Worm (Caenorhabditis elegans) whole organism, early embryonic: ENCODE results near the gene prp-19.

Source experiments
- B0310.2 ChIP-seq: sonication (generic microtip); optimal IDR thresholded peaks from 2 replicates; lab custom pipeline; 2016; ENCODE audit warnings: mild to moderate bottlenecking, missing genetic modification characterization, missing compliant biosample characterization
- F13C5.2 ChIP-seq: sonication (generic microtip); optimal IDR thresholded peaks from 2 replicates; lab custom pipeline; 2017; ENCODE audit warnings: mild to moderate bottlenecking, missing genetic modification characterization, inconsistent platforms, missing compliant biosample characterization
- ama-1 ChIP-seq: fragments of 150-350 bp; optimal IDR thresholded peaks from 2 replicates; lab custom pipeline; 2014
- flt-1 ChIP-seq: fragments of 200-800 bp; sonication (Bioruptor generic); IDR thresholded peaks from 2 replicates; pipeline ENCODE4 v1.3.6; 2022; ENCODE audit warnings: missing genetic modification characterization, missing compliant biosample characterization
- hmbx-1 ChIP-seq: sonication (generic microtip); optimal IDR thresholded peaks from 2 replicates; lab custom pipeline; 2016; ENCODE audit warnings: mild to moderate bottlenecking, missing genetic modification characterization, missing compliant biosample characterization
- hmg-4 ChIP-seq: fragments of 200-800 bp; sonication (Bioruptor generic); optimal IDR thresholded peaks from 2 replicates; lab custom pipeline; 2018; ENCODE audit warnings: mild to moderate bottlenecking, missing genetic modification characterization, missing compliant biosample characterization
- sea-1 ChIP-seq: fragments of 200-800 bp; sonication (Bioruptor generic); conservative IDR thresholded peaks from 2 replicates; pipeline ENCODE4 v1.3.6; 2022; ENCODE audit warnings: missing genetic modification characterization, missing compliant biosample characterization
- tbx-11 ChIP-seq: fragments of 200-800 bp; sonication (Bioruptor generic); IDR thresholded peaks from 2 replicates; pipeline ENCODE4 v1.3.6; 2022; ENCODE audit warnings: missing genetic modification characterization, missing compliant biosample characterization

DNA sequence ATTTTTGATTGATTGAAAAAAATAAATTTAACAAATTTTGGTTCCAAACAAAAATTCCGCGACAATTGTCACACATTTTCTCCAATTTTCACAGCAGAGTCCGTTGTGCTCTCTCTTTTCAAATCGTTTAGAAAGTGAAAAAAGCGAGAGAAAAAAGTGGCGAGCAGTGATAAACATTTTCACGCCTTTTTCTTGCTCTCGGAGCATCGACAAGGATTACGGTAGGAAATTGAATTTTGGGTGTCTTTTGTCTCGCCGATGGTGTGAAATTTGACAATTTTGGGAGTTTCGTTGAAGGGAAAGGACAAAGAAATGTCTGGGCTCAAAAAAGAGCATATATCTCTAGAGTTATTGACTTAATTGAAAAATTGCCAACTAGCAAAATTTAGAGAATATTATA lies 37.3 kb downstream of the prp-19 start:
- TF ChIP-seq flt-1 (GFP tag; lab: Robert Waterston, UW): no peak
- TF ChIP-seq sea-1: no peak
- no peak for TF ChIP-seq hmbx-1
- no peak for TF ChIP-seq ama-1
- no peak for TF ChIP-seq F13C5.2 (tag; lab: Kevin White, UChicago)
- TF ChIP-seq B0310.2 (tag; lab: Kevin White, UChicago): no peak
- no peak for TF ChIP-seq hmg-4 (GFP tag; lab: Kevin White, UChicago)
- no peak for TF ChIP-seq tbx-11 (GFP tag; lab: Robert Waterston, UW)
